Worm (Caenorhabditis elegans) whole organism, L4 larva: ENCODE data around the gene abhd-3.1.

Source experiments
- F26F4.8 ChIP-seq: fragments of 200-800 bp; sonication (Bioruptor generic); conservative IDR thresholded peaks from 2 replicates; pipeline ENCODE4 v1.3.6; 2022; ENCODE audit warnings: missing genetic modification characterization, missing compliant biosample characterization
- F37D6.2 ChIP-seq: sonication (generic microtip); optimal IDR thresholded peaks from 2 replicates; lab custom pipeline; 2016; ENCODE audit warnings: mild to moderate bottlenecking, missing genetic modification characterization, missing compliant biosample characterization
- ces-1 ChIP-seq: fragments of 150-350 bp; sonication (generic microtip); optimal IDR thresholded peaks from 4 replicates; lab custom pipeline; 2014; ENCODE audit warnings: missing biosample characterization, missing genetic modification reagents, missing genetic modification characterization
- dmd-6 ChIP-seq: fragments of 200-800 bp; sonication (Bioruptor generic); IDR thresholded peaks from 2 replicates; pipeline ENCODE4 v1.3.6; 2022; ENCODE audit warnings: missing genetic modification reagents, missing genetic modification characterization, missing compliant biosample characterization
- egl-27 ChIP-seq: sonication (generic microtip); optimal IDR thresholded peaks from 3 replicates; lab custom pipeline; 2017; ENCODE audit warnings: missing biosample characterization, missing genetic modification reagents, missing genetic modification characterization
- lin-13 ChIP-seq: fragments of 150-350 bp; optimal IDR thresholded peaks from 2 replicates; lab custom pipeline; 2014; ENCODE audit warnings: missing biosample characterization, missing genetic modification reagents, missing genetic modification characterization
- lin-15B ChIP-seq: fragments of 150-350 bp; sonication (generic microtip); optimal IDR thresholded peaks from 3 replicates; lab custom pipeline; 2014; ENCODE audit warnings: missing biosample characterization, missing genetic modification characterization
- lsy-2 ChIP-seq, 2 experiments: fragments of 150-350 bp in 1 of 2; sonication (generic microtip) in 1 of 2; optimal IDR thresholded peaks; 2 replicates each; lab custom pipeline; 2014 to 2017; ENCODE audit warnings: missing biosample characterization in 2 of 2, missing genetic modification characterization in 2 of 2
- madf-5 ChIP-seq, 2 experiments: fragments of 200-800 bp; sonication (Bioruptor generic); IDR thresholded peaks; 2 replicates each; pipeline ENCODE4 v1.3.6; 2022; ENCODE audit warnings: missing compliant biosample characterization in 2 of 2, missing genetic modification characterization in 2 of 2
- zag-1 ChIP-seq: fragments of 150-350 bp; optimal IDR thresholded peaks from 2 replicates; lab custom pipeline; 2014; ENCODE audit warnings: missing biosample characterization, missing genetic modification characterization
- ztf-11 ChIP-seq: fragments of 150-350 bp; optimal IDR thresholded peaks from 2 replicates; lab custom pipeline; 2014; ENCODE audit warnings: missing biosample characterization, missing genetic modification characterization

- TF ChIP-seq madf-5 (GFP tag; IDR thresholded peaks at IDR 0.05; lab: Robert Waterston, UW) (no peak), ces-1 (GFP tag; lab: Kevin White, UChicago) (no peak), F26F4.8 (GFP tag; lab: Robert Waterston, UW) (no peak), ztf-11 (tag; lab: Kevin White, UChicago) (no peak), lsy-2 (tag; optimal IDR thresholded peaks at IDR 0.05; lab: Kevin White, UChicago) (no peak), zag-1 (tag; lab: Kevin White, UChicago) (no peak), egl-27 (no peak), dmd-6 (GFP tag; lab: Robert Waterston, UW) (no peak), lin-15B (tag; lab: Kevin White, UChicago) (no peak), F37D6.2 (tag; lab: Kevin White, UChicago) (no peak), lin-13 (no peak)
Measured at ce11 chrV:19978220-19978619, 22.9 kb downstream of the abhd-3.1 start, which contains the start of gene srh-183.
